Worm (Caenorhabditis elegans): Measurements from ENCODE around the gene Y64G10A.1.

ce11 chrIV:14228069-14228468 lies 10.8 kb downstream of the Y64G10A.1 start, which contains the start of gene F02H6.7:
- no peak for TF ChIP-seq unc-130 (GFP tag; optimal IDR thresholded peaks at IDR 0.05)
- no peak for TF ChIP-seq madf-5 (GFP tag; IDR thresholded peaks at IDR 0.05)
